Fruit fly (Drosophila melanogaster) whole organism, embryonic: ENCODE data around the gene TM9SF3.
A peak's percentile ranks its signal among the peaks of the same experiment; 100 is the strongest.

ENCODE experiments used
- Abd-B ChIP-seq: fragments of 200-800 bp; sonication (Bioruptor generic); optimal IDR thresholded peaks from 2 replicates; lab custom pipeline; 2018; ENCODE audit warnings: missing biosample characterization, mild to moderate bottlenecking, missing genetic modification characterization, moderate library complexity
- Atf6 ChIP-seq: fragments of 200-800 bp; sonication (Bioruptor generic); IDR thresholded peaks from 2 replicates; pipeline ENCODE4 v1.3.6; 2022; ENCODE audit warnings: missing biosample characterization, missing genetic modification characterization
- B-H2 ChIP-seq: fragments of 200-800 bp; sonication (Bioruptor generic); optimal IDR thresholded peaks from 2 replicates; lab custom pipeline; 2018; ENCODE audit warnings: missing biosample characterization, mild to moderate bottlenecking, missing genetic modification characterization
- CG10274 ChIP-seq: fragments of 200-800 bp; sonication (Bioruptor generic); optimal IDR thresholded peaks from 3 replicates; lab custom pipeline; 2017; ENCODE audit warnings: missing biosample characterization, mild to moderate bottlenecking, missing genetic modification characterization
- CG11093 ChIP-seq: fragments of 200-800 bp; sonication (Bioruptor generic); IDR thresholded peaks from 3 replicates; pipeline ENCODE4 v1.3.6; 2022; ENCODE audit warnings: missing biosample characterization, missing genetic modification characterization
- CG1233 ChIP-seq: fragments of 200-800 bp; sonication (Bioruptor generic); optimal IDR thresholded peaks from 4 replicates; lab custom pipeline; 2018; ENCODE audit warnings: missing biosample characterization, mild to moderate bottlenecking, missing genetic modification characterization
- CG13424 ChIP-seq: fragments of 200-800 bp; sonication (Bioruptor generic); optimal IDR thresholded peaks from 2 replicates; lab custom pipeline; 2019; ENCODE audit warnings: missing biosample characterization, mild to moderate bottlenecking, missing genetic modification characterization, moderate library complexity
- CG13775 ChIP-seq: fragments of 200-800 bp; sonication (Bioruptor generic); optimal IDR thresholded peaks from 3 replicates; lab custom pipeline; 2017; ENCODE audit warnings: missing biosample characterization, mild to moderate bottlenecking, missing genetic modification characterization
- CG15479 ChIP-seq: fragments of 200-800 bp; sonication (Bioruptor generic); optimal IDR thresholded peaks from 3 replicates; lab custom pipeline; 2019; ENCODE audit warnings: missing biosample characterization, mild to moderate bottlenecking, missing genetic modification characterization, moderate library complexity
- CG15696 ChIP-seq: fragments of 200-800 bp; sonication (Bioruptor generic); optimal IDR thresholded peaks from 2 replicates; lab custom pipeline; 2019; ENCODE audit warnings: missing biosample characterization, mild to moderate bottlenecking, missing genetic modification characterization, moderate library complexity
- CG16779 ChIP-seq: fragments of 200-800 bp; sonication (Bioruptor generic); IDR thresholded peaks from 2 replicates; pipeline ENCODE4 v1.3.6; 2022; ENCODE audit warnings: missing biosample characterization, missing genetic modification characterization
- CG16813 ChIP-seq: fragments of 200-800 bp; sonication (Bioruptor generic); IDR thresholded peaks from 3 replicates; pipeline ENCODE4 v1.3.6; 2022; ENCODE audit warnings: missing biosample characterization, missing genetic modification characterization; ENCODE audit not compliant: partially characterized antibody
- CG3838 ChIP-seq: fragments of 200-800 bp; sonication (Bioruptor generic); optimal IDR thresholded peaks from 3 replicates; lab custom pipeline; 2016; ENCODE audit warnings: missing biosample characterization, missing genetic modification characterization
- CG4424 ChIP-seq: fragments of 200-800 bp; sonication (Bioruptor generic); optimal IDR thresholded peaks from 3 replicates; lab custom pipeline; 2016; ENCODE audit warnings: missing biosample characterization, missing genetic modification characterization
- CG6689 ChIP-seq: fragments of 200-800 bp; sonication (Bioruptor generic); IDR thresholded peaks from 2 replicates; pipeline ENCODE4 v1.3.6; 2022; ENCODE audit warnings: missing biosample characterization, missing genetic modification characterization
- CG6854 ChIP-seq: fragments of 200-800 bp; sonication (Bioruptor generic); optimal IDR thresholded peaks from 3 replicates; lab custom pipeline; 2017; ENCODE audit warnings: missing biosample characterization, mild to moderate bottlenecking, missing genetic modification characterization
- CG7556 ChIP-seq: fragments of 200-800 bp; sonication (Bioruptor generic); optimal IDR thresholded peaks from 2 replicates; lab custom pipeline; 2017; ENCODE audit warnings: missing biosample characterization, mild to moderate bottlenecking, missing genetic modification characterization
- CG9727 ChIP-seq: fragments of 200-800 bp; sonication (Bioruptor generic); optimal IDR thresholded peaks from 3 replicates; lab custom pipeline; 2017; ENCODE audit warnings: missing biosample characterization, mild to moderate bottlenecking, missing genetic modification characterization
- D ChIP-seq, 2 experiments: fragments of 200-800 bp in 1 of 2; fragments of >200 bp in 1 of 2; sonication (Bioruptor generic) in 1 of 2; optimal IDR thresholded peaks; 2 replicates in 1 of 2; 3 replicates in 1 of 2; lab custom pipeline; 2017; ENCODE audit warnings: mild to moderate bottlenecking in 1 of 2, missing biosample characterization in 1 of 2, missing genetic modification characterization in 1 of 2, missing genetic modification reagents in 1 of 2
- Dref ChIP-seq: fragments of 200-800 bp; sonication (Bioruptor generic); IDR thresholded peaks from 2 replicates; pipeline ENCODE4 v1.3.6; 2022; ENCODE audit warnings: missing biosample characterization, missing genetic modification characterization
- HmgD ChIP-seq: fragments of 200-800 bp; sonication (Bioruptor generic); optimal IDR thresholded peaks from 3 replicates; lab custom pipeline; 2016; ENCODE audit warnings: missing biosample characterization, missing genetic modification characterization
- Hr3 ChIP-seq: fragments of 200-800 bp; sonication (Bioruptor generic); optimal IDR thresholded peaks from 3 replicates; lab custom pipeline; 2016; ENCODE audit warnings: missing biosample characterization, missing genetic modification characterization
- Kr ChIP-seq: fragments of 200-800 bp; sonication (Bioruptor generic); optimal IDR thresholded peaks from 2 replicates; lab custom pipeline; 2017; ENCODE audit warnings: missing biosample characterization, mild to moderate bottlenecking, missing genetic modification characterization
- MTF-1 ChIP-seq: fragments of 200-800 bp; sonication (Bioruptor generic); optimal IDR thresholded peaks from 2 replicates; lab custom pipeline; 2018; ENCODE audit warnings: missing biosample characterization, mild to moderate bottlenecking, missing genetic modification characterization, borderline replicate concordance
- Mes4 ChIP-seq: fragments of 200-800 bp; sonication (Bioruptor generic); optimal IDR thresholded peaks from 2 replicates; lab custom pipeline; 2016; ENCODE audit warnings: missing biosample characterization, missing genetic modification characterization
- Oli ChIP-seq: fragments of 200-800 bp; sonication (Bioruptor generic); optimal IDR thresholded peaks from 2 replicates; lab custom pipeline; 2018; ENCODE audit warnings: missing biosample characterization, mild to moderate bottlenecking, missing genetic modification characterization, moderate library complexity
- Rx ChIP-seq: fragments of 200-800 bp; sonication (Bioruptor generic); IDR thresholded peaks from 2 replicates; pipeline ENCODE4 v1.3.6; 2022; ENCODE audit warnings: missing biosample characterization, missing genetic modification characterization
- Stat92E ChIP-seq, 3 experiments: fragments of >200 bp in 2 of 3; fragments of 200-800 bp in 1 of 3; sonication (Bioruptor generic) in 1 of 3; optimal IDR thresholded peaks; 2 replicates each; lab custom pipeline; 2017 to 2019; ENCODE audit warnings: missing biosample characterization in 3 of 3, missing genetic modification characterization in 3 of 3, mild to moderate bottlenecking in 1 of 3, moderate library complexity in 1 of 3
- TFAM ChIP-seq: fragments of 200-800 bp; sonication (Bioruptor generic); optimal IDR thresholded peaks from 2 replicates; lab custom pipeline; 2017; ENCODE audit warnings: missing biosample characterization, missing genetic modification characterization, inconsistent platforms
- Usf ChIP-seq: fragments of 200-800 bp; sonication (Bioruptor generic); optimal IDR thresholded peaks from 2 replicates; lab custom pipeline; 2017; ENCODE audit warnings: missing genotype, missing biosample characterization, missing genetic modification characterization
- Vsx1 ChIP-seq: fragments of 200-800 bp; sonication (Bioruptor generic); optimal IDR thresholded peaks from 2 replicates; lab custom pipeline; 2017; ENCODE audit warnings: missing biosample characterization, mild to moderate bottlenecking, missing genetic modification characterization, missing genetic modification reagents
- ac ChIP-seq: fragments of 200-800 bp; sonication (Bioruptor generic); optimal IDR thresholded peaks from 3 replicates; lab custom pipeline; 2017; ENCODE audit warnings: missing biosample characterization, mild to moderate bottlenecking, missing genetic modification characterization
- ash1 ChIP-seq: fragments of 200-800 bp; sonication (Bioruptor generic); optimal IDR thresholded peaks from 2 replicates; lab custom pipeline; 2018; ENCODE audit warnings: missing biosample characterization, mild to moderate bottlenecking, missing genetic modification characterization
- bcd ChIP-seq: fragments of 200-800 bp; sonication (Bioruptor generic); optimal IDR thresholded peaks from 2 replicates; lab custom pipeline; 2017; ENCODE audit warnings: missing biosample characterization, mild to moderate bottlenecking, missing genetic modification characterization
- chif ChIP-seq, 2 experiments: fragments of 200-800 bp; sonication (Bioruptor generic); optimal IDR thresholded peaks; 3 replicates each; lab custom pipeline; 2016; ENCODE audit warnings: missing biosample characterization in 2 of 2, missing genetic modification characterization in 2 of 2
- cwo ChIP-seq: fragments of 200-800 bp; sonication (Bioruptor generic); optimal IDR thresholded peaks from 3 replicates; lab custom pipeline; 2017; ENCODE audit warnings: missing biosample characterization, missing genetic modification characterization, mild to moderate bottlenecking, moderate library complexity, missing genetic modification reagents
- esg ChIP-seq: fragments of 200-800 bp; sonication (Bioruptor generic); conservative IDR thresholded peaks from 2 replicates; pipeline ENCODE4 v1.3.6; 2022; ENCODE audit warnings: missing biosample characterization, missing genetic modification characterization
- gcm ChIP-seq: fragments of 200-800 bp; sonication (Bioruptor generic); optimal IDR thresholded peaks from 2 replicates; lab custom pipeline; 2019; ENCODE audit warnings: missing biosample characterization, mild to moderate bottlenecking, missing genetic modification characterization, moderate library complexity
- hth ChIP-seq: fragments of >200 bp; optimal IDR thresholded peaks from 2 replicates; lab custom pipeline; 2017; ENCODE audit warnings: inconsistent platforms
- kah ChIP-seq: fragments of 200-800 bp; sonication (Bioruptor generic); optimal IDR thresholded peaks from 2 replicates; lab custom pipeline; 2018; ENCODE audit warnings: missing biosample characterization, mild to moderate bottlenecking, missing genetic modification characterization
- kay ChIP-seq: fragments of 200-800 bp; sonication (Bioruptor generic); optimal IDR thresholded peaks from 2 replicates; lab custom pipeline; 2016; ENCODE audit warnings: missing biosample characterization, missing genetic modification characterization
- knrl ChIP-seq: fragments of 200-800 bp; sonication (Bioruptor generic); IDR thresholded peaks from 3 replicates; pipeline ENCODE4 v1.3.6; 2022; ENCODE audit warnings: missing biosample characterization, missing genetic modification characterization; ENCODE audit not compliant: partially characterized antibody
- nau ChIP-seq: fragments of 200-800 bp; sonication (Bioruptor generic); optimal IDR thresholded peaks from 3 replicates; lab custom pipeline; 2017; ENCODE audit warnings: missing biosample characterization, mild to moderate bottlenecking, missing genetic modification characterization, missing genetic modification reagents
- nmo ChIP-seq: fragments of 200-800 bp; sonication (Bioruptor generic); optimal IDR thresholded peaks from 2 replicates; lab custom pipeline; 2018; ENCODE audit warnings: missing biosample characterization, mild to moderate bottlenecking, missing genetic modification characterization, moderate library complexity
- org-1 ChIP-seq: fragments of 200-800 bp; sonication (Bioruptor generic); optimal IDR thresholded peaks from 2 replicates; lab custom pipeline; 2017; ENCODE audit warnings: missing biosample characterization, missing genetic modification characterization
- otp ChIP-seq: fragments of 200-800 bp; sonication (Bioruptor generic); IDR thresholded peaks from 3 replicates; pipeline ENCODE4, ENCODE4 v1.3.6; 2022; ENCODE audit warnings: missing biosample characterization, missing genetic modification characterization
- sd ChIP-seq: fragments of 200-800 bp; sonication (Bioruptor generic); optimal IDR thresholded peaks from 3 replicates; lab custom pipeline; 2018; ENCODE audit warnings: missing biosample characterization, mild to moderate bottlenecking, missing genetic modification characterization, moderate library complexity
- tap ChIP-seq: fragments of 200-800 bp; optimal IDR thresholded peaks from 3 replicates; lab custom pipeline; 2019; ENCODE audit warnings: missing biosample characterization, mild to moderate bottlenecking, missing genetic modification characterization, moderate library complexity
- trem ChIP-seq: fragments of 200-800 bp; optimal IDR thresholded peaks from 3 replicates; lab custom pipeline; 2019; ENCODE audit warnings: missing biosample characterization, mild to moderate bottlenecking, missing genetic modification characterization, moderate library complexity
- zen ChIP-seq: fragments of 200-800 bp; sonication (Bioruptor generic); optimal IDR thresholded peaks from 3 replicates; lab custom pipeline; 2018; ENCODE audit warnings: missing biosample characterization, mild to moderate bottlenecking, missing genetic modification characterization, moderate library complexity

Gene TM9SF3

dm6 chr3L:5630176-5630583 lies 26.4 kb upstream of the TM9SF3 start (continued):
- TF ChIP-seq kay (peak; percentile 27), bcd (GFP tag; lab: Kevin White, UChicago) (peak; percentile 45), Oli (tag; lab: Kevin White, UChicago) (no peak), CG10274 (GFP tag; lab: Kevin White, UChicago) (no peak), knrl (GFP tag; lab: Robert Waterston, UW) (no peak), sd (tag; lab: Kevin White, UChicago) (no peak), D (optimal IDR thresholded peaks at IDR 0.05; lab: Kevin White, UChicago) (no peak), D (GFP tag; optimal IDR thresholded peaks at IDR 0.05; lab: Kevin White, UChicago) (no peak), MTF-1 (GFP tag; lab: Kevin White, UChicago) (no peak), CG4424 (GFP tag; lab: Kevin White, UChicago) (peak; percentile 71), CG3838 (GFP tag; lab: Kevin White, UChicago) (no peak), kah (GFP tag; lab: Kevin White, UChicago) (no peak), CG13424 (no peak), Abd-B (GFP tag; lab: Kevin White, UChicago) (no peak), esg (GFP tag; lab: Robert Waterston, UW) (no peak), CG15696 (tag; lab: Kevin White, UChicago) (no peak), CG13775 (GFP tag; lab: Kevin White, UChicago) (peak; percentile 23), chif (GFP tag; optimal IDR thresholded peaks at IDR 0.05; lab: Kevin White, UChicago) (peak in 1 of 2 experiments; percentile 14), Dref (GFP tag; lab: Robert Waterston, UW) (no peak), Rx (GFP tag; lab: Robert Waterston, UW) (no peak), ac (GFP tag; lab: Kevin White, UChicago) (no peak), CG9727 (GFP tag; lab: Kevin White, UChicago) (peak; percentile 80), CG16813 (GFP tag; lab: Robert Waterston, UW) (no peak), Atf6 (GFP tag; lab: Robert Waterston, UW) (no peak), Mes4 (GFP tag; lab: Kevin White, UChicago) (no peak), hth (lab: Kevin White, UChicago) (no peak), Stat92E (GFP tag; optimal IDR thresholded peaks at IDR 0.05; lab: Kevin White, UChicago) (peak in 1 of 3 experiments; percentile 39), Vsx1 (GFP tag; lab: Kevin White, UChicago) (no peak), otp (GFP tag; lab: Robert Waterston, UW) (no peak), org-1 (no peak), cwo (no peak), ash1 (GFP tag; lab: Kevin White, UChicago) (no peak), TFAM (GFP tag; lab: Kevin White, UChicago) (no peak), CG6689 (GFP tag; lab: Robert Waterston, UW) (0 out of 2 replicates have a peak, but pooled peaks have one; percentile 12), gcm (GFP tag; lab: Kevin White, UChicago) (no peak), CG7556 (GFP tag; lab: Kevin White, UChicago) (peak; percentile 63), CG15479 (GFP tag; lab: Kevin White, UChicago) (no peak), B-H2 (GFP tag; lab: Kevin White, UChicago) (no peak), Usf (GFP tag; lab: Kevin White, UChicago) (peak; percentile 24), zen (tag; lab: Kevin White, UChicago) (no peak), CG6854 (GFP tag; lab: Kevin White, UChicago) (no peak), tap (tag; lab: Kevin White, UChicago) (no peak), CG1233 (peak; percentile 73), Hr3 (GFP tag; lab: Kevin White, UChicago) (no peak), HmgD (GFP tag; lab: Kevin White, UChicago) (no peak), CG11093 (GFP tag; lab: Robert Waterston, UW) (no peak), nmo (GFP tag; lab: Kevin White, UChicago) (peak; percentile 36), trem (peak; percentile 4), CG16779 (no peak), Kr (GFP tag; lab: Kevin White, UChicago) (no peak), nau (GFP tag; lab: Kevin White, UChicago) (no peak)
